Worm (Caenorhabditis elegans) whole organism, mixed stage, embryonic: ENCODE data around the gene fbxb-35.
"Not testable (repeated sequence)": the region's sequence is repeated elsewhere in the genome, so short reads cannot be mapped to it uniquely, and the experiment has no call there.

Experiments used
- M03D4.4 ChIP-seq: sonication (generic microtip); optimal IDR thresholded peaks from 2 replicates; lab custom pipeline; 2017; ENCODE audit warnings: mild to moderate bottlenecking, missing genetic modification characterization, missing compliant biosample characterization
- bed-3 ChIP-seq: fragments of 200-800 bp; sonication (Bioruptor generic); optimal IDR thresholded peaks from 3 replicates; lab custom pipeline; 2018; ENCODE audit warnings: mild to moderate bottlenecking, missing genetic modification characterization, moderate library complexity, missing compliant biosample characterization
- blmp-1 ChIP-seq: fragments of 150-350 bp; optimal IDR thresholded peaks from 2 replicates; lab custom pipeline; 2014; ENCODE audit warnings: missing biosample characterization, missing genetic modification characterization
- ceh-39 ChIP-seq: fragments of 150-350 bp; optimal IDR thresholded peaks from 2 replicates; lab custom pipeline; 2014; ENCODE audit warnings: missing biosample characterization, missing genetic modification characterization
- ceh-43 ChIP-seq: fragments of 200-800 bp; sonication (Bioruptor generic); optimal IDR thresholded peaks from 2 replicates; lab custom pipeline; 2018; ENCODE audit warnings: mild to moderate bottlenecking, missing genetic modification characterization, moderate library complexity, missing compliant biosample characterization
- ceh-83 ChIP-seq: fragments of 200-800 bp; sonication (Bioruptor generic); optimal IDR thresholded peaks from 2 replicates; lab custom pipeline; 2018; ENCODE audit warnings: mild to moderate bottlenecking, missing genetic modification characterization, missing compliant biosample characterization
- ces-1 ChIP-seq: fragments of 150-350 bp; optimal IDR thresholded peaks from 2 replicates; lab custom pipeline; 2014; ENCODE audit warnings: missing biosample characterization, missing genetic modification reagents, missing genetic modification characterization
- cnd-1 ChIP-seq: fragments of 200-800 bp; sonication (Bioruptor generic); optimal IDR thresholded peaks from 2 replicates; lab custom pipeline; 2018; ENCODE audit warnings: mild to moderate bottlenecking, missing genetic modification characterization, missing compliant biosample characterization
- drap-1 ChIP-seq: fragments of 200-800 bp; sonication (Bioruptor generic); optimal IDR thresholded peaks from 3 replicates; lab custom pipeline; 2018; ENCODE audit warnings: mild to moderate bottlenecking, missing genetic modification characterization, missing compliant biosample characterization
- elt-1 ChIP-seq: sonication (generic microtip); optimal IDR thresholded peaks from 2 replicates; lab custom pipeline; 2017; ENCODE audit warnings: missing genetic modification characterization, mild to moderate bottlenecking, missing compliant biosample characterization, antibody characterized with exemption, moderate library complexity, borderline replicate concordance; ENCODE audit not compliant: insufficient read depth
- elt-3 ChIP-seq: fragments of 150-350 bp; optimal IDR thresholded peaks from 2 replicates; lab custom pipeline; 2014; ENCODE audit warnings: missing biosample characterization, missing genetic modification characterization
- flh-1 ChIP-seq: fragments of 200-800 bp; sonication (Bioruptor generic); optimal IDR thresholded peaks from 2 replicates; lab custom pipeline; 2018; ENCODE audit warnings: mild to moderate bottlenecking, missing genetic modification characterization, moderate library complexity, missing compliant biosample characterization
- ham-2 ChIP-seq: fragments of 200-800 bp; sonication (Bioruptor generic); optimal IDR thresholded peaks from 2 replicates; lab custom pipeline; 2018; ENCODE audit warnings: mild to moderate bottlenecking, missing genetic modification characterization, missing compliant biosample characterization
- hlh-1 ChIP-seq: fragments of 150-350 bp; optimal IDR thresholded peaks from 2 replicates; lab custom pipeline; 2014; ENCODE audit warnings: missing biosample characterization, missing genetic modification reagents, missing genetic modification characterization
- lin-13 ChIP-seq: fragments of 150-350 bp; optimal IDR thresholded peaks from 2 replicates; lab custom pipeline; 2014; ENCODE audit warnings: missing biosample characterization, missing genetic modification characterization
- lin-32 ChIP-seq: fragments of 200-800 bp; sonication (Bioruptor generic); optimal IDR thresholded peaks from 2 replicates; lab custom pipeline; 2018; ENCODE audit warnings: mild to moderate bottlenecking, missing genetic modification characterization, missing compliant biosample characterization
- lsy-2 ChIP-seq: fragments of 150-350 bp; optimal IDR thresholded peaks from 2 replicates; lab custom pipeline; 2014; ENCODE audit warnings: missing biosample characterization, missing genetic modification characterization
- mab-5 ChIP-seq: fragments of 150-350 bp; optimal IDR thresholded peaks from 2 replicates; lab custom pipeline; 2014; ENCODE audit warnings: missing biosample characterization, missing genetic modification characterization
- mep-1 ChIP-seq: fragments of 150-350 bp; optimal IDR thresholded peaks from 2 replicates; lab custom pipeline; 2017; ENCODE audit warnings: missing biosample characterization, missing genetic modification reagents, missing genetic modification characterization, inconsistent platforms
- mls-2 ChIP-seq: sonication (generic microtip); optimal IDR thresholded peaks from 2 replicates; lab custom pipeline; 2016; ENCODE audit warnings: mild to moderate bottlenecking, missing genetic modification characterization, moderate library complexity, missing compliant biosample characterization
- nhr-2 ChIP-seq: fragments of 150-350 bp; optimal IDR thresholded peaks from 2 replicates; lab custom pipeline; 2014; ENCODE audit warnings: missing biosample characterization, missing genetic modification characterization
- nhr-237 ChIP-seq: fragments of 150-350 bp; optimal IDR thresholded peaks from 2 replicates; lab custom pipeline; 2014; ENCODE audit warnings: missing biosample characterization, missing genetic modification characterization
- nhr-76 ChIP-seq: sonication (generic microtip); optimal IDR thresholded peaks from 2 replicates; lab custom pipeline; 2017; ENCODE audit warnings: missing biosample characterization, missing genetic modification characterization
- sem-2 ChIP-seq: fragments of 200-800 bp; sonication (Bioruptor generic); optimal IDR thresholded peaks from 2 replicates; lab custom pipeline; 2018; ENCODE audit warnings: mild to moderate bottlenecking, missing genetic modification characterization, missing compliant biosample characterization
- sptf-1 ChIP-seq: sonication (generic microtip); optimal IDR thresholded peaks from 2 replicates; lab custom pipeline; 2017; ENCODE audit warnings: mild to moderate bottlenecking, missing genetic modification characterization, moderate library complexity, missing compliant biosample characterization
- tbx-8 ChIP-seq: fragments of 200-800 bp; sonication (Bioruptor generic); optimal IDR thresholded peaks from 2 replicates; lab custom pipeline; 2018; ENCODE audit warnings: mild to moderate bottlenecking, missing genetic modification characterization, moderate library complexity, missing compliant biosample characterization
- unc-120 ChIP-seq: sonication (generic microtip); optimal IDR thresholded peaks from 2 replicates; lab custom pipeline; 2017; ENCODE audit warnings: missing genetic modification characterization, missing compliant biosample characterization; ENCODE audit not compliant: poor library complexity, severe bottlenecking
- unc-39 ChIP-seq: fragments of 150-350 bp; optimal IDR thresholded peaks from 2 replicates; lab custom pipeline; 2014; ENCODE audit warnings: missing biosample characterization, missing genetic modification characterization
- unc-62 ChIP-seq: fragments of 150-350 bp; optimal IDR thresholded peaks from 2 replicates; lab custom pipeline; 2014; ENCODE audit warnings: missing biosample characterization, missing genetic modification reagents, missing genetic modification characterization
- zip-8 ChIP-seq: fragments of 150-350 bp; optimal IDR thresholded peaks from 2 replicates; lab custom pipeline; 2014; ENCODE audit warnings: missing biosample characterization, missing genetic modification characterization
- ztf-11 ChIP-seq: fragments of 150-350 bp; optimal IDR thresholded peaks from 2 replicates; lab custom pipeline; 2014; ENCODE audit warnings: missing biosample characterization, missing genetic modification characterization

The fbxb-35 gene

ce11 chrII:2039288-2039687 is 12.2 kb upstream of the fbxb-35 start, which contains the start of gene bath-19:
Gene bath-19, minus strand, starts transcription at chrII:2039388.
- TF ChIP-seq ceh-43 (GFP tag; lab: Kevin White, UChicago): no peak
- TF ChIP-seq unc-39 (tag; lab: Kevin White, UChicago): no peak
- no peak for TF ChIP-seq M03D4.4 (tag; lab: Kevin White, UChicago)
- no peak for TF ChIP-seq unc-120
- no peak for TF ChIP-seq nhr-2 (tag; lab: Kevin White, UChicago)
- no peak for TF ChIP-seq ham-2
- no peak for TF ChIP-seq tbx-8 (GFP tag; lab: Kevin White, UChicago)
- no peak for TF ChIP-seq zip-8 (tag; lab: Kevin White, UChicago)

- no peak for TF ChIP-seq bed-3
- TF ChIP-seq ces-1 (GFP tag; lab: Kevin White, UChicago): no peak
- no peak for TF ChIP-seq sem-2 (GFP tag; lab: Kevin White, UChicago)
- TF ChIP-seq mls-2 (tag; lab: Kevin White, UChicago): no peak
- no peak for TF ChIP-seq tbx-8 (GFP tag; lab: Kevin White, UChicago)
- TF ChIP-seq elt-1 (tag; lab: Kevin White, UChicago): no peak
- TF ChIP-seq ham-2: no peak
- no peak for TF ChIP-seq unc-62
- no peak for TF ChIP-seq ceh-83
- TF ChIP-seq unc-39 (tag; lab: Kevin White, UChicago): no peak
- TF ChIP-seq sptf-1 (tag; lab: Kevin White, UChicago): no peak
- no peak for TF ChIP-seq drap-1
- no peak for TF ChIP-seq nhr-237 (tag; lab: Kevin White, UChicago)
- TF ChIP-seq mep-1: no peak
- no peak for TF ChIP-seq blmp-1 (tag; lab: Kevin White, UChicago)
- TF ChIP-seq lsy-2: no peak
Measured at ce11 chrII:2042447-2042846, 9.0 kb upstream of the fbxb-35 start, which contains the start of gene bath-20. Gene bath-20, minus strand, starts transcription at chrII:2042547.

DNA sequence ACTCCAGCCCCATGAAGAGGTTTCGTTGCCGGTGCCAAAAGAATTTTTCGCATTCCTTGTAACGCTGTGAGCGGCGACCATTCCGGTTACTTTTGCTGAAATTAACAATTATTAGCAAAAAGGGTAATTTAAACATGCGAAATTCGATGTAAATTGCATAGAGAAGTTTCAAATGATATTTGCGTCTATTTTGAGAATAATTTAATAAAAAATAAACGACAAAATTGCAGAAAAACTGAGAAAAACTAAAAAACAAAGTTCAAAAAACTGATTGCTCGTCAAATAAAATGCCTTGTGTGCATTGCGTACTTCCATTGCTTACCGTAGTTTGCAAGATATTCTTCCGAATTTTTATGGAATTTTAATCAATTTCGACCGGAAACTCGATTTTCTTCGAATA is 6.0 kb upstream of the fbxb-35 start, which contains the start of gene bath-24:
TSS of gene bath-24 (minus strand) at position 101 of the 400 bp plus-strand sequence.
- TF ChIP-seq ztf-11 (tag; lab: Kevin White, UChicago): no peak
- no peak for TF ChIP-seq mab-5 (tag; lab: Kevin White, UChicago)
- TF ChIP-seq blmp-1 (tag; lab: Kevin White, UChicago): no peak
- TF ChIP-seq hlh-1: no peak
- TF ChIP-seq lin-32 (GFP tag; lab: Kevin White, UChicago): no peak
- TF ChIP-seq, all 35 proteins: peak for 0

DNA sequence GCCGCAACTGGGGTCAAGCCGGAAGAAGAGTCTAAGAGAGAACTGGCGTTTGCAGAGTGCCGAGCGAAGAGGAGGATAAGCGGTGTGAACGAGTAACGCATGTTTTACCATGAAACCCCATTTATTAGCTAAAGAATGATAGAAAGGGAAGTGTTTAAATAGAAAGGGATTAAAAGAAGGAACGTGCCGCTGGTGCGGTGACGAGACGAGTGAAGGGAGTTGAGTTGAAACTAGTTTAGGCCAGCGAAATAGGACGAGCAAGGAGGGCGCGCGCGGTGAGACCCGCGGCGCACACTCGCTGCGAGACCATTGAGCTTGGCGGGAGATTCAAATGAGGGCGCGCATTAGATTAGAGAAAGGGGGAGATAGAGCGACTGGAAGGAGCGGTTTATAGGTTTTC is 4.9 kb upstream of the fbxb-35 start, which contains the start of gene math-1:
TSS of gene math-1 (minus strand) at position 101 of the 400 bp plus-strand sequence.
- not testable (repeated sequence) for TF ChIP-seq ces-1 (GFP tag; lab: Kevin White, UChicago); zip-8 (tag; lab: Kevin White, UChicago); ceh-39
- TF ChIP-seq, all 35 proteins: peak for 0; not testable (repeated sequence) for 35

DNA sequence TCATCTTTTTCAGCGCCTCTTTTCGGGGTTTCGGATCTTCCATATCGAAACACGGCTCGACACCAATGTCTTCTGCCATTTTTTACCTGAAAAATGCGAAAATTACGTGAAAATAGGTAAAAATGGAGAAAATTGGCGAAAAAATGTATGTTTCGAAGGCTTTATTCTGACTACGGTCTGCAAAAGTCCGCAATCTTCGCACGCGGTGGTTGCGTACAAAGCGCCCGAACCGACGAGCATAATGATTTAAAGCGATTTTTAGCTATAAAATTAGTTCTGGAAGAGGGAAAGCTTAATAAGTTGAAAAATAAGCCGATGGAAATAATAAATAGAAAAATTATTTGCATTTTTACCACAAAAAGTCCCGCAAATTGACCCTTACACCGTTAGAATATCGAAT is 7.5 kb downstream of the fbxb-35 start, which contains the start of gene F07E5.5:
TSS of gene F07E5.5 (minus strand) at position 86 of the 400 bp plus-strand sequence.
- TF ChIP-seq nhr-76 (tag; lab: Kevin White, UChicago) (no peak), ceh-39 (no peak), lin-13 (tag; lab: Kevin White, UChicago) (peak; percentile 62), mep-1 (peak; percentile 37), lsy-2 (peak; percentile 94), drap-1 (no peak), ces-1 (GFP tag; lab: Kevin White, UChicago) (peak; percentile 41)

DNA sequence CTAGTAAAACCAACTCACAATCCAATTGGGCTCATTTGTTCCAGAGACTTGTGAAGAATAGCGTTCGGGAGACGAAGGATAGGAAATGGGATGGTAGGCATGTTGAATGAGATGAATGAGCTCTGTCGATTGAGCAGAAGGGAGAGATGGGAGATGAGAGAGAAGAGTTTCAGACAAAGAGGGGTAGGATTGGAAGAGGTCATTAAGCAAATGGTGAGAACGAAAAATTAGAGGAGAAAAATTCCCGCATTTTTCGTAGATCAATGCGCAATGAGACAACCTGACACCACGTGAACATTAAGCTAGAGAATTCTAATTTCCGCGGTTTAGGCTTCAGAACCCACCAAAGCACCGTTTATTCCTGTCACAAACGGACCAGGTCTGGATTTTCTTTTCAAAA is 12.5 kb downstream of the fbxb-35 start, which contains the start of gene F07E5.13:
TSS of gene F07E5.13 (minus strand) at position 101 of the 400 bp plus-strand sequence.
- TF ChIP-seq elt-3 (tag; lab: Kevin White, UChicago) (no peak), cnd-1 (tag; lab: Kevin White, UChicago) (no peak), lin-32 (GFP tag; lab: Kevin White, UChicago) (no peak), flh-1 (GFP tag; lab: Kevin White, UChicago) (no peak), sptf-1 (tag; lab: Kevin White, UChicago) (no peak), elt-1 (tag; lab: Kevin White, UChicago) (no peak), hlh-1 (no peak), ces-1 (GFP tag; lab: Kevin White, UChicago) (no peak)
